Fruit fly (Drosophila melanogaster) whole organism, wandering third instar larva: ENCODE measurements around the gene janB.

ENCODE experiments used
- Dfd ChIP-seq: fragments of >200 bp; optimal IDR thresholded peaks from 2 replicates; lab custom pipeline; 2017; ENCODE audit warnings: missing biosample characterization, missing genetic modification characterization
- GATAd ChIP-seq: sonication (Bioruptor generic); optimal IDR thresholded peaks from 2 replicates; lab custom pipeline; 2016; ENCODE audit warnings: missing biosample characterization, missing genetic modification characterization
- Jra ChIP-seq: sonication (Bioruptor generic); optimal IDR thresholded peaks from 2 replicates; lab custom pipeline; 2016; ENCODE audit warnings: missing biosample characterization, missing genetic modification characterization
- Vsx2 ChIP-seq: fragments of 200-300, 225-300 bp; sonication (Bioruptor generic); optimal IDR thresholded peaks from 2 replicates; lab custom pipeline; 2018; ENCODE audit warnings: missing biosample characterization, missing genetic modification characterization; ENCODE audit not compliant: partially characterized antibody
- jim ChIP-seq: fragments of 175-275, 200-325 bp; sonication (Bioruptor generic); optimal IDR thresholded peaks from 2 replicates; lab custom pipeline; 2016; ENCODE audit warnings: missing biosample characterization, mild to moderate bottlenecking, missing genetic modification characterization
- lola ChIP-seq: fragments of >200 bp; optimal IDR thresholded peaks from 2 replicates; lab custom pipeline; 2017; ENCODE audit warnings: missing biosample characterization, missing genetic modification characterization
- sv ChIP-seq: fragments of 200-800 bp; sonication (Bioruptor generic); optimal IDR thresholded peaks from 3 replicates; lab custom pipeline; 2016; ENCODE audit warnings: missing biosample characterization, missing genetic modification characterization
- woc ChIP-seq: sonication (Bioruptor generic); optimal IDR thresholded peaks from 2 replicates; lab custom pipeline; 2016; ENCODE audit warnings: missing biosample characterization, mild to moderate bottlenecking, missing genetic modification characterization

- TF ChIP-seq lola (GFP tag; lab: Kevin White, UChicago) (no peak), sv (GFP tag; lab: Kevin White, UChicago) (no peak), Dfd (GFP tag; lab: Kevin White, UChicago) (no peak), GATAd (GFP tag; lab: Kevin White, UChicago) (no peak), Jra (GFP tag; lab: Kevin White, UChicago) (no peak), jim (GFP tag; lab: Kevin White, UChicago) (no peak), woc (no peak), Vsx2 (GFP tag; lab: Kevin White, UChicago) (no peak)
These were observed 45.6 kb upstream of the janB start for dm6 chr3R:30084137-30084536.
